Worm (Caenorhabditis elegans) whole organism, L2 larva: ENCODE measurements around the gene D1044.1.
A peak's percentile ranks its signal among the peaks of the same experiment; 100 is the strongest.

Experiments used
- C34F6.9 ChIP-seq: fragments of 150-350 bp; optimal IDR thresholded peaks from 2 replicates; lab custom pipeline; 2014; ENCODE audit warnings: missing biosample characterization, missing genetic modification characterization
- F13H6.1 ChIP-seq: sonication (generic microtip); optimal IDR thresholded peaks from 2 replicates; lab custom pipeline; 2016; ENCODE audit warnings: missing genetic modification characterization, missing compliant biosample characterization
- R02D3.7 ChIP-seq: fragments of 150-350 bp; optimal IDR thresholded peaks from 2 replicates; lab custom pipeline; 2014; ENCODE audit warnings: missing biosample characterization, missing genetic modification characterization
- Y55F3AM.14 ChIP-seq: fragments of 200-800 bp; sonication (Bioruptor generic); optimal IDR thresholded peaks from 2 replicates; lab custom pipeline; 2018; ENCODE audit warnings: mild to moderate bottlenecking, missing genetic modification characterization, missing compliant biosample characterization
- ZK546.5 ChIP-seq: sonication (generic microtip); optimal IDR thresholded peaks from 2 replicates; lab custom pipeline; 2017; ENCODE audit warnings: missing biosample characterization, missing genetic modification characterization
- alr-1 ChIP-seq: fragments of 150-350 bp; optimal IDR thresholded peaks from 2 replicates; lab custom pipeline; 2014; ENCODE audit warnings: missing biosample characterization, missing genetic modification characterization
- aly-2 ChIP-seq: fragments of 150-350 bp; optimal IDR thresholded peaks from 2 replicates; lab custom pipeline; 2014; ENCODE audit warnings: missing biosample characterization, missing genetic modification characterization
- ama-1 ChIP-seq: fragments of 150-350 bp; optimal IDR thresholded peaks from 2 replicates; lab custom pipeline; 2018; ENCODE audit warnings: inconsistent platforms
- blmp-1 ChIP-seq: sonication (generic microtip); optimal IDR thresholded peaks from 2 replicates; lab custom pipeline; 2017; ENCODE audit warnings: missing genetic modification characterization, mild to moderate bottlenecking, missing compliant biosample characterization, antibody characterized with exemption, moderate library complexity; ENCODE audit not compliant: insufficient read depth
- ceh-16 ChIP-seq: fragments of 150-350 bp; optimal IDR thresholded peaks from 2 replicates; lab custom pipeline; 2014; ENCODE audit warnings: missing biosample characterization, missing genetic modification characterization
- ceh-82 ChIP-seq: fragments of 150-350 bp; optimal IDR thresholded peaks from 2 replicates; lab custom pipeline; 2014; ENCODE audit warnings: missing biosample characterization, missing genetic modification characterization
- crh-2 ChIP-seq: sonication (generic microtip); optimal IDR thresholded peaks from 2 replicates; lab custom pipeline; 2017; ENCODE audit warnings: missing biosample characterization, missing genetic modification characterization
- dmd-4 ChIP-seq: sonication (generic microtip); optimal IDR thresholded peaks from 2 replicates; lab custom pipeline; 2017; ENCODE audit warnings: missing biosample characterization, missing genetic modification characterization
- egl-27 ChIP-seq: sonication (generic microtip); optimal IDR thresholded peaks from 3 replicates; lab custom pipeline; 2017; ENCODE audit warnings: missing biosample characterization, missing genetic modification reagents, missing genetic modification characterization
- elt-1 ChIP-seq: fragments of 150-350 bp; optimal IDR thresholded peaks from 2 replicates; lab custom pipeline; 2014; ENCODE audit warnings: missing biosample characterization, missing genetic modification characterization
- elt-3 ChIP-seq: sonication (generic microtip); optimal IDR thresholded peaks from 2 replicates; lab custom pipeline; 2017; ENCODE audit warnings: missing biosample characterization, missing genetic modification characterization
- fos-1 ChIP-seq: fragments of 150-350 bp; optimal IDR thresholded peaks from 2 replicates; lab custom pipeline; 2014; ENCODE audit warnings: missing biosample characterization, missing genetic modification characterization
- gmeb-1 ChIP-seq: fragments of 150-350 bp; optimal IDR thresholded peaks from 2 replicates; lab custom pipeline; 2014; ENCODE audit warnings: missing biosample characterization, missing genetic modification characterization
- lin-11 ChIP-seq: fragments of 150-350 bp; sonication (generic microtip); optimal IDR thresholded peaks from 2 replicates; lab custom pipeline; 2014; ENCODE audit warnings: missing biosample characterization, missing genetic modification characterization, inconsistent platforms, mixed read lengths
- lin-13 ChIP-seq: fragments of 150-350 bp; optimal IDR thresholded peaks from 2 replicates; lab custom pipeline; 2014; ENCODE audit warnings: missing biosample characterization, missing genetic modification reagents, missing genetic modification characterization
- lin-39 ChIP-seq: fragments of 150-350 bp; optimal IDR thresholded peaks from 2 replicates; lab custom pipeline; 2014; ENCODE audit warnings: missing biosample characterization, missing genetic modification reagents, missing genetic modification characterization
- lsy-2 ChIP-seq, 2 experiments: fragments of 150-350 bp in 1 of 2; sonication (generic microtip) in 1 of 2; optimal IDR thresholded peaks; 2 replicates each; lab custom pipeline; 2014 to 2017; ENCODE audit warnings: missing biosample characterization in 2 of 2, missing genetic modification characterization in 2 of 2
- mab-5 ChIP-seq: fragments of 150-350 bp; optimal IDR thresholded peaks from 2 replicates; lab custom pipeline; 2014; ENCODE audit warnings: missing biosample characterization, missing genetic modification characterization
- mbf-1 ChIP-seq: sonication (generic microtip); optimal IDR thresholded peaks from 2 replicates; lab custom pipeline; 2017; ENCODE audit warnings: missing biosample characterization, missing genetic modification characterization
- mdl-1 ChIP-seq, 2 experiments: fragments of 150-350 bp in 1 of 2; sonication (generic microtip) in 1 of 2; optimal IDR thresholded peaks; 2 replicates each; lab custom pipeline; 2017; ENCODE audit warnings: missing biosample characterization in 2 of 2, missing genetic modification characterization in 2 of 2
- nhr-10 ChIP-seq: sonication (generic microtip); optimal IDR thresholded peaks from 2 replicates; lab custom pipeline; 2017; ENCODE audit warnings: missing biosample characterization, missing genetic modification characterization
- nhr-11 ChIP-seq: fragments of 150-350 bp; optimal IDR thresholded peaks from 2 replicates; lab custom pipeline; 2014; ENCODE audit warnings: missing biosample characterization, missing genetic modification characterization
- nhr-12 ChIP-seq: fragments of 150-350 bp; optimal IDR thresholded peaks from 2 replicates; lab custom pipeline; 2014; ENCODE audit warnings: missing biosample characterization, missing genetic modification characterization
- nhr-129 ChIP-seq: fragments of 150-350 bp; optimal IDR thresholded peaks from 2 replicates; lab custom pipeline; 2014; ENCODE audit warnings: missing biosample characterization, missing genetic modification characterization
- nhr-21 ChIP-seq: fragments of 150-350 bp; optimal IDR thresholded peaks from 2 replicates; lab custom pipeline; 2014; ENCODE audit warnings: missing biosample characterization, missing genetic modification characterization
- nhr-23 ChIP-seq: fragments of 150-350 bp; optimal IDR thresholded peaks from 2 replicates; lab custom pipeline; 2014; ENCODE audit warnings: missing biosample characterization, missing genetic modification reagents, missing genetic modification characterization
- nhr-237 ChIP-seq: fragments of 150-350 bp; optimal IDR thresholded peaks from 2 replicates; lab custom pipeline; 2014; ENCODE audit warnings: missing biosample characterization, missing genetic modification characterization
- nhr-25 ChIP-seq: fragments of 150-350 bp; sonication (generic microtip); optimal IDR thresholded peaks from 3 replicates; lab custom pipeline; 2014; ENCODE audit warnings: missing biosample characterization, missing genetic modification characterization
- nhr-6 ChIP-seq: fragments of 150-350 bp; optimal IDR thresholded peaks from 2 replicates; lab custom pipeline; 2014; ENCODE audit warnings: missing biosample characterization, missing genetic modification characterization
- nhr-77 ChIP-seq: fragments of 150-350 bp; optimal IDR thresholded peaks from 2 replicates; lab custom pipeline; 2014; ENCODE audit warnings: missing biosample characterization, missing genetic modification characterization
- peb-1 ChIP-seq: fragments of 150-350 bp; optimal IDR thresholded peaks from 2 replicates; lab custom pipeline; 2014; ENCODE audit warnings: missing biosample characterization, missing genetic modification characterization
- sem-4 ChIP-seq: fragments of 150-350 bp; optimal IDR thresholded peaks from 2 replicates; lab custom pipeline; 2014; ENCODE audit warnings: missing biosample characterization, missing genetic modification reagents, missing genetic modification characterization
- skn-1 ChIP-seq: sonication (generic microtip); optimal IDR thresholded peaks from 2 replicates; lab custom pipeline; 2017; ENCODE audit warnings: missing biosample characterization, missing genetic modification characterization
- sma-3 ChIP-seq: sonication (generic microtip); optimal IDR thresholded peaks from 2 replicates; lab custom pipeline; 2016; ENCODE audit warnings: missing genetic modification reagents, missing genetic modification characterization, missing compliant biosample characterization
- sma-9 ChIP-seq, 2 experiments: fragments of 150-350 bp in 1 of 2; sonication (generic microtip) in 1 of 2; optimal IDR thresholded peaks; 2 replicates each; lab custom pipeline; 2014 to 2016; ENCODE audit warnings: missing genetic modification characterization in 2 of 2, mild to moderate bottlenecking in 1 of 2, missing biosample characterization in 1 of 2, missing compliant biosample characterization in 1 of 2, missing genetic modification reagents in 1 of 2, moderate library complexity in 1 of 2
- snpc-4 ChIP-seq: fragments of 150-350 bp; optimal IDR thresholded peaks from 2 replicates; lab custom pipeline; 2014; ENCODE audit warnings: missing biosample characterization, missing genetic modification characterization
- unc-39 ChIP-seq: fragments of 150-350 bp; optimal IDR thresholded peaks from 2 replicates; lab custom pipeline; 2014; ENCODE audit warnings: missing biosample characterization, missing genetic modification characterization
- unc-55 ChIP-seq: fragments of 150-350 bp; sonication (generic microtip); optimal IDR thresholded peaks from 3 replicates; lab custom pipeline; 2014; ENCODE audit warnings: missing biosample characterization, missing genetic modification reagents, missing genetic modification characterization
- unc-62 ChIP-seq: fragments of 150-350 bp; optimal IDR thresholded peaks from 2 replicates; lab custom pipeline; 2014; ENCODE audit warnings: missing biosample characterization, missing genetic modification reagents, missing genetic modification characterization
- zag-1 ChIP-seq: fragments of 150-350 bp; optimal IDR thresholded peaks from 2 replicates; lab custom pipeline; 2014; ENCODE audit warnings: missing biosample characterization, missing genetic modification characterization
- ztf-1 ChIP-seq: fragments of 200-800 bp; sonication (Bioruptor generic); conservative IDR thresholded peaks from 2 replicates; pipeline ENCODE4 v1.3.6; 2022; ENCODE audit warnings: missing genetic modification characterization, missing compliant biosample characterization
- ztf-11 ChIP-seq: sonication (generic microtip); optimal IDR thresholded peaks from 2 replicates; lab custom pipeline; 2017; ENCODE audit warnings: missing biosample characterization, missing genetic modification characterization
- ztf-4 ChIP-seq: fragments of 150-350 bp; optimal IDR thresholded peaks from 2 replicates; lab custom pipeline; 2014; ENCODE audit warnings: missing biosample characterization, missing genetic modification characterization

Gene D1044.1

ce11 chrIII:5500732-5501131 lies 43.4 kb upstream of the D1044.1 start:
- TF ChIP-seq aly-2 = no peak
- TF ChIP-seq nhr-77 = no peak
- no peak for TF ChIP-seq nhr-129
- TF ChIP-seq ztf-4 = no peak
- peak in 1 of 2 experiments; percentile 39 for TF ChIP-seq lsy-2 (tag; optimal IDR thresholded peaks at IDR 0.05; lab: Kevin White, UChicago)
- no peak for TF ChIP-seq nhr-6 (tag; lab: Kevin White, UChicago)
- no peak for TF ChIP-seq lin-39 (tag; lab: Kevin White, UChicago)
- TF ChIP-seq skn-1 = no peak
- no peak for TF ChIP-seq fos-1 (tag; lab: Kevin White, UChicago)
- no peak for TF ChIP-seq peb-1 (tag; lab: Kevin White, UChicago)
- no peak for TF ChIP-seq snpc-4 (tag; lab: Kevin White, UChicago)
- peak; percentile 47 for TF ChIP-seq nhr-21
- no peak for TF ChIP-seq mbf-1 (tag; lab: Kevin White, UChicago)
- no peak for TF ChIP-seq C34F6.9
- no peak for TF ChIP-seq gmeb-1

ce11 chrIII:5501358-5502287 lies 42.5 kb upstream of the D1044.1 start, which contains the start of gene R02F2.1:
Gene R02F2.1 (plus strand): TSS chrIII:5501885.
- TF ChIP-seq lin-39 (tag; lab: Kevin White, UChicago) (no peak), ceh-16 (no peak), alr-1 (tag; lab: Kevin White, UChicago) (no peak), nhr-10 (no peak), unc-62 (no peak), blmp-1 (no peak), unc-55 (peak; percentile 4), nhr-12 (tag; lab: Kevin White, UChicago) (no peak), nhr-129 (peak; percentile 72), lin-13 (no peak), mbf-1 (tag; lab: Kevin White, UChicago) (no peak), nhr-237 (tag; lab: Kevin White, UChicago) (no peak), skn-1 (no peak), gmeb-1 (peak; percentile 15), elt-3 (tag; lab: Kevin White, UChicago) (no peak), nhr-25 (tag; lab: Kevin White, UChicago) (peak; percentile 68), sma-9 (GFP tag; optimal IDR thresholded peaks at IDR 0.05; lab: Kevin White, UChicago) (peak; percentile 27), sma-9 (tag; optimal IDR thresholded peaks at IDR 0.05; lab: Kevin White, UChicago) (no peak), mab-5 (no peak), zag-1 (no peak), mdl-1 (tag; optimal IDR thresholded peaks at IDR 0.05; lab: Kevin White, UChicago) (no peak), Y55F3AM.14 (no peak), sma-3 (peak; percentile 31), ztf-1 (no peak), egl-27 (no peak), crh-2 (tag; lab: Kevin White, UChicago) (peak; percentile 62), elt-1 (tag; lab: Kevin White, UChicago) (no peak), lin-11 (tag; lab: Kevin White, UChicago) (no peak), R02D3.7 (tag; lab: Kevin White, UChicago) (no peak), sem-4 (tag; lab: Kevin White, UChicago) (no peak), ZK546.5 (tag; lab: Kevin White, UChicago) (no peak), C34F6.9 (peak; percentile 29), nhr-6 (tag; lab: Kevin White, UChicago) (peak; percentile 11), nhr-23 (tag; lab: Kevin White, UChicago) (no peak), aly-2 (no peak), dmd-4 (tag; lab: Kevin White, UChicago) (no peak), nhr-11 (tag; lab: Kevin White, UChicago) (no peak), snpc-4 (tag; lab: Kevin White, UChicago) (no peak), lsy-2 (tag; optimal IDR thresholded peaks at IDR 0.05; lab: Kevin White, UChicago) (no peak), fos-1 (tag; lab: Kevin White, UChicago) (peak; percentile 12), F13H6.1 (tag; lab: Kevin White, UChicago) (no peak), nhr-21 (no peak), ceh-82 (tag; lab: Kevin White, UChicago) (no peak), unc-39 (no peak), ama-1 (peak; percentile 38), ztf-4 (no peak), ztf-11 (tag; lab: Kevin White, UChicago) (no peak), nhr-77 (no peak), peb-1 (tag; lab: Kevin White, UChicago) (no peak)
